Worm (Caenorhabditis elegans) whole organism, L2 larva: ENCODE data around the gene T04C12.11.

Experiments
- blmp-1 ChIP-seq: sonication (generic microtip); optimal IDR thresholded peaks from 2 replicates; lab custom pipeline; 2017; ENCODE audit warnings: missing genetic modification characterization, mild to moderate bottlenecking, missing compliant biosample characterization, antibody characterized with exemption, moderate library complexity; ENCODE audit not compliant: insufficient read depth
- lin-39 ChIP-seq: fragments of 150-350 bp; optimal IDR thresholded peaks from 2 replicates; lab custom pipeline; 2014; ENCODE audit warnings: missing biosample characterization, missing genetic modification reagents, missing genetic modification characterization
- lsy-2 ChIP-seq, 2 experiments: fragments of 150-350 bp in 1 of 2; sonication (generic microtip) in 1 of 2; optimal IDR thresholded peaks; 2 replicates each; lab custom pipeline; 2014 to 2017; ENCODE audit warnings: missing biosample characterization in 2 of 2, missing genetic modification characterization in 2 of 2
- nhr-77 ChIP-seq: fragments of 150-350 bp; optimal IDR thresholded peaks from 2 replicates; lab custom pipeline; 2014; ENCODE audit warnings: missing biosample characterization, missing genetic modification characterization
- snpc-4 ChIP-seq: fragments of 150-350 bp; optimal IDR thresholded peaks from 2 replicates; lab custom pipeline; 2014; ENCODE audit warnings: missing biosample characterization, missing genetic modification characterization

ce11 chrV:11030675-11031074 lies 29.4 kb downstream of the T04C12.11 start:
- TF ChIP-seq nhr-77 (tag; lab: Kevin White, UChicago) = no peak
- TF ChIP-seq snpc-4 = no peak
- no peak for TF ChIP-seq blmp-1 (tag; lab: Kevin White, UChicago)
- no peak for TF ChIP-seq lsy-2 (tag; optimal IDR thresholded peaks at IDR 0.05; lab: Kevin White, UChicago)
- TF ChIP-seq lin-39 (tag; lab: Kevin White, UChicago) = no peak
